Worm (Caenorhabditis elegans): ENCODE results near the gene C16D9.3.

ce11 chrV:8284800-8285199 is 45.0 kb upstream of the C16D9.3 start, which contains the start of gene slc-17.5:
- TF ChIP-seq med-1 (GFP tag; optimal IDR thresholded peaks at IDR 0.05; ENCODE audit: insufficient read depth) (no peak), ref-1 (GFP tag; conservative IDR thresholded peaks at IDR 0.05) (no peak), klf-2 (GFP tag; conservative IDR thresholded peaks at IDR 0.05) (no peak), tab-1 (GFP tag; IDR thresholded peaks at IDR 0.05) (no peak)
